Worm (Caenorhabditis elegans) whole organism, mixed stage, embryonic: ENCODE measurements around the gene F17A2.13.

Experiments
- M03D4.4 ChIP-seq: sonication (generic microtip); optimal IDR thresholded peaks from 2 replicates; lab custom pipeline; 2017; ENCODE audit warnings: mild to moderate bottlenecking, missing genetic modification characterization, missing compliant biosample characterization
- bed-3 ChIP-seq: fragments of 200-800 bp; sonication (Bioruptor generic); optimal IDR thresholded peaks from 3 replicates; lab custom pipeline; 2018; ENCODE audit warnings: mild to moderate bottlenecking, missing genetic modification characterization, moderate library complexity, missing compliant biosample characterization
- blmp-1 ChIP-seq: fragments of 150-350 bp; optimal IDR thresholded peaks from 2 replicates; lab custom pipeline; 2014; ENCODE audit warnings: missing biosample characterization, missing genetic modification characterization
- ceh-39 ChIP-seq: fragments of 150-350 bp; optimal IDR thresholded peaks from 2 replicates; lab custom pipeline; 2014; ENCODE audit warnings: missing biosample characterization, missing genetic modification characterization
- ceh-43 ChIP-seq: fragments of 200-800 bp; sonication (Bioruptor generic); optimal IDR thresholded peaks from 2 replicates; lab custom pipeline; 2018; ENCODE audit warnings: mild to moderate bottlenecking, missing genetic modification characterization, moderate library complexity, missing compliant biosample characterization
- ceh-83 ChIP-seq: fragments of 200-800 bp; sonication (Bioruptor generic); optimal IDR thresholded peaks from 2 replicates; lab custom pipeline; 2018; ENCODE audit warnings: mild to moderate bottlenecking, missing genetic modification characterization, missing compliant biosample characterization
- ces-1 ChIP-seq: fragments of 150-350 bp; optimal IDR thresholded peaks from 2 replicates; lab custom pipeline; 2014; ENCODE audit warnings: missing biosample characterization, missing genetic modification reagents, missing genetic modification characterization
- cnd-1 ChIP-seq: fragments of 200-800 bp; sonication (Bioruptor generic); optimal IDR thresholded peaks from 2 replicates; lab custom pipeline; 2018; ENCODE audit warnings: mild to moderate bottlenecking, missing genetic modification characterization, missing compliant biosample characterization
- drap-1 ChIP-seq: fragments of 200-800 bp; sonication (Bioruptor generic); optimal IDR thresholded peaks from 3 replicates; lab custom pipeline; 2018; ENCODE audit warnings: mild to moderate bottlenecking, missing genetic modification characterization, missing compliant biosample characterization
- elt-1 ChIP-seq: sonication (generic microtip); optimal IDR thresholded peaks from 2 replicates; lab custom pipeline; 2017; ENCODE audit warnings: missing genetic modification characterization, mild to moderate bottlenecking, missing compliant biosample characterization, antibody characterized with exemption, moderate library complexity, borderline replicate concordance; ENCODE audit not compliant: insufficient read depth
- elt-3 ChIP-seq: fragments of 150-350 bp; optimal IDR thresholded peaks from 2 replicates; lab custom pipeline; 2014; ENCODE audit warnings: missing biosample characterization, missing genetic modification characterization
- flh-1 ChIP-seq: fragments of 200-800 bp; sonication (Bioruptor generic); optimal IDR thresholded peaks from 2 replicates; lab custom pipeline; 2018; ENCODE audit warnings: mild to moderate bottlenecking, missing genetic modification characterization, moderate library complexity, missing compliant biosample characterization
- ham-2 ChIP-seq: fragments of 200-800 bp; sonication (Bioruptor generic); optimal IDR thresholded peaks from 2 replicates; lab custom pipeline; 2018; ENCODE audit warnings: mild to moderate bottlenecking, missing genetic modification characterization, missing compliant biosample characterization
- hlh-1 ChIP-seq: fragments of 150-350 bp; optimal IDR thresholded peaks from 2 replicates; lab custom pipeline; 2014; ENCODE audit warnings: missing biosample characterization, missing genetic modification reagents, missing genetic modification characterization
- lin-13 ChIP-seq: fragments of 150-350 bp; optimal IDR thresholded peaks from 2 replicates; lab custom pipeline; 2014; ENCODE audit warnings: missing biosample characterization, missing genetic modification characterization
- lin-32 ChIP-seq: fragments of 200-800 bp; sonication (Bioruptor generic); optimal IDR thresholded peaks from 2 replicates; lab custom pipeline; 2018; ENCODE audit warnings: mild to moderate bottlenecking, missing genetic modification characterization, missing compliant biosample characterization
- lsy-2 ChIP-seq: fragments of 150-350 bp; optimal IDR thresholded peaks from 2 replicates; lab custom pipeline; 2014; ENCODE audit warnings: missing biosample characterization, missing genetic modification characterization
- mab-5 ChIP-seq: fragments of 150-350 bp; optimal IDR thresholded peaks from 2 replicates; lab custom pipeline; 2014; ENCODE audit warnings: missing biosample characterization, missing genetic modification characterization
- mep-1 ChIP-seq: fragments of 150-350 bp; optimal IDR thresholded peaks from 2 replicates; lab custom pipeline; 2017; ENCODE audit warnings: missing biosample characterization, missing genetic modification reagents, missing genetic modification characterization, inconsistent platforms
- mls-2 ChIP-seq: sonication (generic microtip); optimal IDR thresholded peaks from 2 replicates; lab custom pipeline; 2016; ENCODE audit warnings: mild to moderate bottlenecking, missing genetic modification characterization, moderate library complexity, missing compliant biosample characterization
- nhr-12 ChIP-seq: fragments of 150-350 bp; optimal IDR thresholded peaks from 2 replicates; lab custom pipeline; 2014; ENCODE audit warnings: missing biosample characterization, missing genetic modification characterization
- nhr-2 ChIP-seq: fragments of 150-350 bp; optimal IDR thresholded peaks from 2 replicates; lab custom pipeline; 2014; ENCODE audit warnings: missing biosample characterization, missing genetic modification characterization
- nhr-237 ChIP-seq: fragments of 150-350 bp; optimal IDR thresholded peaks from 2 replicates; lab custom pipeline; 2014; ENCODE audit warnings: missing biosample characterization, missing genetic modification characterization
- nhr-76 ChIP-seq: sonication (generic microtip); optimal IDR thresholded peaks from 2 replicates; lab custom pipeline; 2017; ENCODE audit warnings: missing biosample characterization, missing genetic modification characterization
- sem-2 ChIP-seq: fragments of 200-800 bp; sonication (Bioruptor generic); optimal IDR thresholded peaks from 2 replicates; lab custom pipeline; 2018; ENCODE audit warnings: mild to moderate bottlenecking, missing genetic modification characterization, missing compliant biosample characterization
- sptf-1 ChIP-seq: sonication (generic microtip); optimal IDR thresholded peaks from 2 replicates; lab custom pipeline; 2017; ENCODE audit warnings: mild to moderate bottlenecking, missing genetic modification characterization, moderate library complexity, missing compliant biosample characterization
- tbx-8 ChIP-seq: fragments of 200-800 bp; sonication (Bioruptor generic); optimal IDR thresholded peaks from 2 replicates; lab custom pipeline; 2018; ENCODE audit warnings: mild to moderate bottlenecking, missing genetic modification characterization, moderate library complexity, missing compliant biosample characterization
- unc-120 ChIP-seq: sonication (generic microtip); optimal IDR thresholded peaks from 2 replicates; lab custom pipeline; 2017; ENCODE audit warnings: missing genetic modification characterization, missing compliant biosample characterization; ENCODE audit not compliant: poor library complexity, severe bottlenecking
- unc-39 ChIP-seq: fragments of 150-350 bp; optimal IDR thresholded peaks from 2 replicates; lab custom pipeline; 2014; ENCODE audit warnings: missing biosample characterization, missing genetic modification characterization
- unc-62 ChIP-seq: fragments of 150-350 bp; optimal IDR thresholded peaks from 2 replicates; lab custom pipeline; 2014; ENCODE audit warnings: missing biosample characterization, missing genetic modification reagents, missing genetic modification characterization
- zip-8 ChIP-seq: fragments of 150-350 bp; optimal IDR thresholded peaks from 2 replicates; lab custom pipeline; 2014; ENCODE audit warnings: missing biosample characterization, missing genetic modification characterization
- ztf-11 ChIP-seq: fragments of 150-350 bp; optimal IDR thresholded peaks from 2 replicates; lab custom pipeline; 2014; ENCODE audit warnings: missing biosample characterization, missing genetic modification characterization

The F17A2.13 gene

DNA sequence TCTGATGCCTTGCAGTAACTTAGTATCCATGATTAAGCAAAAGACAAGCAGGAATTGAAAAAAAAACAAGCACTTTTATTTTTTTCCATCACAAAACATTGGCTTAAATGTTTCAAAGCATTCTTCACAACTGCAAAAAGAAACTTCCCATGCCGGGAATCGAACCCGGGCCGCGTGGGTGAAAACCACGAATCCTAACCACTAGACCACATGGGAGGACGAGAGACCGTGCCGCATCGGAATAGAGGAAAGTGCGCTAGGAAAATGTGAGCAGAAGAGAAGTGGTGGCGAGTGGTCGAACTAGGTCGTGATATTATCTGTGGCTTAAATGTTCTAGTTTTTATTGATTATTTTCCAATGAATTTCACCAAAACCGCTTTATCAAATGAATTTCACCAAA is 46.0 kb downstream of the F17A2.13 start:
- peak; percentile 2 for TF ChIP-seq ces-1 (GFP tag; lab: Kevin White, UChicago)
- no peak for TF ChIP-seq lsy-2
- TF ChIP-seq tbx-8 (GFP tag; lab: Kevin White, UChicago): peak; percentile 36
- peak; percentile 41 for TF ChIP-seq unc-120 (tag; lab: Kevin White, UChicago)
- TF ChIP-seq elt-3 (tag; lab: Kevin White, UChicago): no peak
- peak; percentile 44 for TF ChIP-seq ceh-43 (GFP tag; lab: Kevin White, UChicago)
- peak; percentile 26 for TF ChIP-seq hlh-1 (tag; lab: Kevin White, UChicago)
- peak; percentile 74 for TF ChIP-seq M03D4.4
- peak; percentile 11 for TF ChIP-seq mep-1 (tag; lab: Kevin White, UChicago)
- TF ChIP-seq sem-2 (GFP tag; lab: Kevin White, UChicago): peak; percentile 64
- TF ChIP-seq nhr-12 (tag; lab: Kevin White, UChicago): no peak
- TF ChIP-seq nhr-76 (tag; lab: Kevin White, UChicago): no peak
- TF ChIP-seq lin-32: peak; percentile 49
- TF ChIP-seq drap-1 (GFP tag; lab: Kevin White, UChicago): peak; percentile 80
- no peak for TF ChIP-seq mab-5 (tag; lab: Kevin White, UChicago)
- TF ChIP-seq ham-2 (GFP tag; lab: Kevin White, UChicago): peak; percentile 51
- TF ChIP-seq mls-2: peak; percentile 72
- no peak for TF ChIP-seq ceh-39 (tag; lab: Kevin White, UChicago)
- TF ChIP-seq nhr-237 (tag; lab: Kevin White, UChicago): no peak
- peak; percentile 84 for TF ChIP-seq ceh-83 (GFP tag; lab: Kevin White, UChicago)
- no peak for TF ChIP-seq nhr-2 (tag; lab: Kevin White, UChicago)
- TF ChIP-seq cnd-1 (tag; lab: Kevin White, UChicago): peak; percentile 74
- TF ChIP-seq sptf-1 (tag; lab: Kevin White, UChicago): peak; percentile 72
- TF ChIP-seq ztf-11: no peak
- TF ChIP-seq flh-1 (GFP tag; lab: Kevin White, UChicago): no peak
- no peak for TF ChIP-seq unc-62 (GFP tag; lab: Kevin White, UChicago)
- peak; percentile 59 for TF ChIP-seq bed-3 (GFP tag; lab: Kevin White, UChicago)
- no peak for TF ChIP-seq lin-13 (tag; lab: Kevin White, UChicago)
- TF ChIP-seq blmp-1: no peak

DNA sequence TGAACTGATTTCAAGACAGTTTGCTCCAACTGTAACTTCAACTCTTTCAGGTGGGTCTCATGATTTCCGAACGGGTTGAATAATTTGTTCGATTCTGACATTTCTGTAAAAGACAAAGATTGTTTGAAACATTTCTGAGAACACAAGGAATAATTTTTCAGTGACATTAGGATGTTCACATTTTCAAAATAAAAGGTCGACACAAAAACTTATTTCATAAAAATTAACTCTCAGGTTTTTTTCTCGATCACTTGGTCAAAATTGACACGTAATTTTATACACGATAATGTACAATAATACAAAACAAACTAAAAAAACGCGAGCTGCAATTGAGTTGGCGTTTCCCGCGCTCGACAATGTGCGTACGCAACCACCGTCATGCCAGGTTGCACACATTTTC is 49.9 kb downstream of the F17A2.13 start, which contains the start of gene rif-1.2:
Gene rif-1.2 (minus strand): TSS at position 101 of the 400 bp plus-strand sequence.
- TF ChIP-seq zip-8 (tag; lab: Kevin White, UChicago): no peak
- TF ChIP-seq lin-13 (tag; lab: Kevin White, UChicago): no peak
- TF ChIP-seq hlh-1 (tag; lab: Kevin White, UChicago): no peak
- no peak for TF ChIP-seq elt-1 (tag; lab: Kevin White, UChicago)
- no peak for TF ChIP-seq unc-62 (GFP tag; lab: Kevin White, UChicago)
- no peak for TF ChIP-seq mep-1 (tag; lab: Kevin White, UChicago)
- TF ChIP-seq unc-120 (tag; lab: Kevin White, UChicago): no peak
- TF ChIP-seq ztf-11: no peak
- no peak for TF ChIP-seq nhr-76 (tag; lab: Kevin White, UChicago)
- no peak for TF ChIP-seq unc-39
- no peak for TF ChIP-seq nhr-237 (tag; lab: Kevin White, UChicago)
- no peak for TF ChIP-seq ces-1 (GFP tag; lab: Kevin White, UChicago)
- TF ChIP-seq blmp-1: no peak
